Worm (Caenorhabditis elegans) whole organism, young adult: ENCODE results near the gene clec-27.

ENCODE experiments used
- B0019.2 ChIP-seq: fragments of 200-800 bp; sonication (Bioruptor generic); conservative IDR thresholded peaks from 2 replicates; pipeline ENCODE4 v1.3.6; 2022; ENCODE audit warnings: missing genetic modification reagents, missing genetic modification characterization, missing compliant biosample characterization
- C06A6.2 ChIP-seq: fragments of 200-800 bp; sonication (Bioruptor generic); conservative IDR thresholded peaks from 2 replicates; pipeline ENCODE4 v1.3.6; 2022; ENCODE audit warnings: missing genetic modification characterization, missing compliant biosample characterization
- F22D6.2 ChIP-seq: sonication (generic microtip); optimal IDR thresholded peaks from 2 replicates; lab custom pipeline; 2016; ENCODE audit warnings: mild to moderate bottlenecking, missing genetic modification characterization, missing compliant biosample characterization
- F37B4.10 ChIP-seq: fragments of 200-800 bp; sonication (Bioruptor generic); IDR thresholded peaks from 2 replicates; pipeline ENCODE4 v1.3.6; 2022; ENCODE audit warnings: missing genetic modification characterization, missing compliant biosample characterization
- K11D2.4 ChIP-seq: fragments of 200-800 bp; sonication (Bioruptor generic); IDR thresholded peaks from 2 replicates; pipeline ENCODE4 v1.3.6; 2022; ENCODE audit warnings: missing genetic modification reagents, missing genetic modification characterization, missing compliant biosample characterization
- K12H6.12 ChIP-seq: fragments of 200-800 bp; sonication (Bioruptor generic); optimal IDR thresholded peaks from 2 replicates; lab custom pipeline; 2018; ENCODE audit warnings: mild to moderate bottlenecking, missing genetic modification characterization, missing compliant biosample characterization
- T07F8.4 ChIP-seq: sonication (generic microtip); optimal IDR thresholded peaks from 2 replicates; lab custom pipeline; 2016; ENCODE audit warnings: mild to moderate bottlenecking, missing genetic modification characterization, moderate library complexity, missing compliant biosample characterization
- Y79H2A.3 ChIP-seq: fragments of 200-800 bp; sonication (Bioruptor generic); conservative IDR thresholded peaks from 2 replicates; pipeline ENCODE4 v1.3.6; 2022; ENCODE audit warnings: missing genetic modification reagents, missing genetic modification characterization, missing compliant biosample characterization
- ama-1 ChIP-seq, 3 experiments: fragments of 150-350 bp in 1 of 3; sonication (generic microtip) in 2 of 3; optimal IDR thresholded peaks; 2 replicates each; lab custom pipeline; 2014 to 2018; ENCODE audit warnings: missing biosample characterization in 2 of 3, missing genetic modification characterization in 2 of 3, missing genetic modification reagents in 2 of 3
- aptf-2 ChIP-seq: fragments of 200-800 bp; sonication (Bioruptor generic); conservative IDR thresholded peaks from 2 replicates; pipeline ENCODE4 v1.3.6; 2022; ENCODE audit warnings: missing genetic modification reagents, missing genetic modification characterization, missing compliant biosample characterization
- atf-7 ChIP-seq: sonication (generic microtip); optimal IDR thresholded peaks from 2 replicates; lab custom pipeline; 2017; ENCODE audit warnings: mild to moderate bottlenecking, missing genetic modification characterization, missing compliant biosample characterization
- attf-6 ChIP-seq: fragments of 200-800 bp; sonication (Bioruptor generic); IDR thresholded peaks from 2 replicates; pipeline ENCODE4 v1.3.6; 2022; ENCODE audit warnings: missing genetic modification reagents, missing genetic modification characterization, missing compliant biosample characterization
- ccch-3 ChIP-seq: fragments of 200-800 bp; sonication (Bioruptor generic); optimal IDR thresholded peaks from 2 replicates; lab custom pipeline; 2018; ENCODE audit warnings: mild to moderate bottlenecking, missing genetic modification characterization, missing compliant biosample characterization
- ceh-40 ChIP-seq: fragments of 200-800 bp; sonication (Bioruptor generic); IDR thresholded peaks from 2 replicates; pipeline ENCODE4 v1.3.6; 2022; ENCODE audit warnings: missing genetic modification characterization, missing compliant biosample characterization
- efl-1 ChIP-seq: fragments of 150-350 bp; optimal IDR thresholded peaks from 2 replicates; lab custom pipeline; 2014; ENCODE audit warnings: missing biosample characterization, missing genetic modification reagents, missing genetic modification characterization
- egl-18 ChIP-seq: fragments of 200-800 bp; sonication (Bioruptor generic); IDR thresholded peaks from 2 replicates; pipeline ENCODE4 v1.3.6; 2022; ENCODE audit warnings: missing genetic modification reagents, missing genetic modification characterization, missing compliant biosample characterization
- ets-4 ChIP-seq: fragments of 200-800 bp; sonication (Bioruptor generic); optimal IDR thresholded peaks from 2 replicates; lab custom pipeline; 2018; ENCODE audit warnings: mild to moderate bottlenecking, missing genetic modification characterization, missing compliant biosample characterization
- hlh-12 ChIP-seq: sonication (generic microtip); optimal IDR thresholded peaks from 2 replicates; lab custom pipeline; 2016; ENCODE audit warnings: missing genetic modification characterization, missing compliant biosample characterization
- let-607 ChIP-seq, 2 experiments: fragments of 200-800 bp in 1 of 2; sonication (Bioruptor generic) in 1 of 2; sonication (generic microtip) in 1 of 2; optimal IDR thresholded peaks; 2 replicates each; lab custom pipeline; 2016 to 2018; ENCODE audit warnings: mild to moderate bottlenecking in 2 of 2, missing compliant biosample characterization in 2 of 2, missing genetic modification characterization in 2 of 2, moderate library complexity in 2 of 2, missing genotype in 1 of 2
- lin-54 ChIP-seq: fragments of 200-800 bp; sonication (Bioruptor generic); optimal IDR thresholded peaks from 2 replicates; lab custom pipeline; 2018; ENCODE audit warnings: mild to moderate bottlenecking, missing genetic modification characterization, missing compliant biosample characterization
- lsy-27 ChIP-seq: sonication (generic microtip); optimal IDR thresholded peaks from 2 replicates; lab custom pipeline; 2017; ENCODE audit warnings: missing genetic modification characterization, mild to moderate bottlenecking, missing compliant biosample characterization, antibody characterized with exemption, missing genotype, borderline replicate concordance; ENCODE audit not compliant: insufficient read depth
- madf-10 ChIP-seq: sonication (generic microtip); optimal IDR thresholded peaks from 2 replicates; lab custom pipeline; 2016; ENCODE audit warnings: mild to moderate bottlenecking, missing genetic modification characterization, missing compliant biosample characterization
- nfya-2 ChIP-seq: fragments of 200-800 bp; sonication (Bioruptor generic); IDR thresholded peaks from 2 replicates; pipeline ENCODE4 v1.3.6; 2022; ENCODE audit warnings: missing genetic modification reagents, missing genetic modification characterization, missing compliant biosample characterization
- nfyb-1 ChIP-seq: fragments of 200-800 bp; sonication (Bioruptor generic); IDR thresholded peaks from 2 replicates; pipeline ENCODE4 v1.3.6; 2022; ENCODE audit warnings: missing genetic modification reagents, missing genetic modification characterization, missing compliant biosample characterization
- nhr-27 ChIP-seq: fragments of 200-800 bp; sonication (Bioruptor generic); optimal IDR thresholded peaks from 2 replicates; lab custom pipeline; 2018; ENCODE audit warnings: mild to moderate bottlenecking, missing genetic modification characterization, moderate library complexity, missing compliant biosample characterization
- nhr-80 ChIP-seq: sonication (generic microtip); optimal IDR thresholded peaks from 2 replicates; lab custom pipeline; 2016; ENCODE audit warnings: missing genetic modification characterization, missing compliant biosample characterization
- sdz-38 ChIP-seq: sonication (generic microtip); optimal IDR thresholded peaks from 2 replicates; lab custom pipeline; 2016; ENCODE audit warnings: missing genotype, missing genetic modification characterization, missing compliant biosample characterization
- sea-2 ChIP-seq: fragments of 200-800 bp; sonication (Bioruptor generic); IDR thresholded peaks from 2 replicates; pipeline ENCODE4 v1.3.6; 2022; ENCODE audit warnings: missing genetic modification characterization, missing compliant biosample characterization
- somi-1 ChIP-seq: fragments of 200-800 bp; sonication (Bioruptor generic); optimal IDR thresholded peaks from 2 replicates; lab custom pipeline; 2018; ENCODE audit warnings: mild to moderate bottlenecking, missing genetic modification characterization, missing compliant biosample characterization
- tbx-9 ChIP-seq: sonication (generic microtip); optimal IDR thresholded peaks from 2 replicates; lab custom pipeline; 2016; ENCODE audit warnings: borderline replicate concordance, missing genetic modification characterization, inconsistent platforms, missing compliant biosample characterization
- zfh-2 ChIP-seq: fragments of 200-800 bp; sonication (Bioruptor generic); conservative IDR thresholded peaks from 2 replicates; pipeline ENCODE4 v1.3.6; 2022; ENCODE audit warnings: missing genetic modification reagents, missing genetic modification characterization, missing compliant biosample characterization
- ztf-28 ChIP-seq: fragments of 200-800 bp; sonication (Bioruptor generic); IDR thresholded peaks from 2 replicates; pipeline ENCODE4 v1.3.6; 2022; ENCODE audit warnings: missing genetic modification reagents, missing genetic modification characterization, missing compliant biosample characterization

The clec-27 gene

ce11 chrV:16853956-16854683 is at the start of gene clec-27, which contains the start of gene clec-35:
clec-27 (plus strand) TSS chrV:16854633.
clec-35 (minus strand) TSS chrV:16854056.
- TF ChIP-seq atf-7 (tag; lab: Kevin White, UChicago) (no peak), K11D2.4 (GFP tag; lab: Robert Waterston, UW) (no peak), nfyb-1 (GFP tag; lab: Robert Waterston, UW) (no peak), ccch-3 (GFP tag; lab: Kevin White, UChicago) (no peak), nhr-27 (tag; lab: Kevin White, UChicago) (no peak), egl-18 (GFP tag; lab: Robert Waterston, UW) (no peak), F22D6.2 (tag; lab: Kevin White, UChicago) (no peak), Y79H2A.3 (GFP tag; lab: Robert Waterston, UW) (no peak), T07F8.4 (tag; lab: Kevin White, UChicago) (no peak), nhr-80 (tag; lab: Kevin White, UChicago) (no peak), B0019.2 (no peak), ama-1 (optimal IDR thresholded peaks at IDR 0.05; lab: Kevin White, UChicago) (no peak), ama-1 (GFP tag; optimal IDR thresholded peaks at IDR 0.05; lab: Kevin White, UChicago) (no peak), nfya-2 (GFP tag; lab: Robert Waterston, UW) (no peak), hlh-12 (tag; lab: Kevin White, UChicago) (no peak), aptf-2 (GFP tag; lab: Robert Waterston, UW) (no peak), lin-54 (GFP tag; lab: Kevin White, UChicago) (no peak)

DNA sequence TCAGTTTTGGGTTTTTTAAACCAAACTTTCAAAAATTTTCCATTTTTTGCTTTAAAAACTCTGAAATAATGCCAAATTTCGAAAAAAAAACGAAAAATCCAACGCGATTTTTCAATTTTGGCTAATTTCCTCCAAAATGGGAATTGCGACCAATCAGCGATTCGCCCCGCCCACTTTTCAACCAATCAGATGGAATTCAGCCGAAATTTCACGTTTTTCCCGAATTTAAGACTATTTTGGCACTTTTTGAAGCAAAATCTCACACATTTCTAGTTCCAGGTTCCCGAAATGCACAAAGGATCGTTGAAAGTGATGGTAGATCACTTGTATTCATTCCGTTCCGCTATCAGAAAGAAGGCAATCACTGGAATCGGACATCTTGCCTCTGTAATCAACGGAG is 49.6 kb upstream of the clec-27 start:
- TF ChIP-seq madf-10 (tag; lab: Kevin White, UChicago) (no peak), lin-54 (GFP tag; lab: Kevin White, UChicago) (no peak), zfh-2 (GFP tag; lab: Robert Waterston, UW) (no peak), ceh-40 (no peak), sea-2 (GFP tag; lab: Robert Waterston, UW) (no peak), nhr-27 (tag; lab: Kevin White, UChicago) (no peak), F37B4.10 (GFP tag; lab: Robert Waterston, UW) (no peak)

- TF ChIP-seq nfyb-1 (GFP tag; lab: Robert Waterston, UW) (peak; percentile 71; the same call in 1 of the 2 replicates), ets-4 (GFP tag; lab: Kevin White, UChicago) (no peak)
Observed at ce11 chrV:16808168-16808567, 46.3 kb upstream of the clec-27 start.

- TF ChIP-seq let-607 (tag; optimal IDR thresholded peaks at IDR 0.05; lab: Kevin White, UChicago) (no peak), lsy-27 (tag; lab: Kevin White, UChicago) (no peak), efl-1 (no peak), sdz-38 (tag; lab: Kevin White, UChicago) (no peak), somi-1 (GFP tag; lab: Kevin White, UChicago) (no peak), ztf-28 (GFP tag; lab: Robert Waterston, UW) (no peak), K12H6.12 (tag; lab: Kevin White, UChicago) (no peak), C06A6.2 (GFP tag; lab: Robert Waterston, UW) (no peak), attf-6 (GFP tag; lab: Robert Waterston, UW) (no peak), tbx-9 (tag; lab: Kevin White, UChicago) (no peak)
Observed at ce11 chrV:16811841-16812240, 42.6 kb upstream of the clec-27 start.
